Worm (Caenorhabditis elegans) whole organism, L1 larva: ENCODE data around the gene F10D7.4.

Source experiments
- isw-1 ChIP-seq: fragments of 200-800 bp; sonication (Bioruptor generic); IDR thresholded peaks from 2 replicates; pipeline ENCODE4 v1.3.6; 2022; ENCODE audit warnings: missing genetic modification characterization, missing compliant biosample characterization
- jun-1 ChIP-seq: fragments of 150-350 bp; optimal IDR thresholded peaks from 2 replicates; lab custom pipeline; 2014; ENCODE audit warnings: missing biosample characterization, missing genetic modification reagents, missing genetic modification characterization
- lin-35 ChIP-seq, 2 experiments: fragments of 150-350 bp; optimal IDR thresholded peaks; 2 replicates each; lab custom pipeline; 2014; ENCODE audit warnings: missing biosample characterization in 2 of 2, missing genetic modification characterization in 2 of 2, missing genetic modification reagents in 2 of 2
- lin-39 ChIP-seq: fragments of 150-350 bp; optimal IDR thresholded peaks from 2 replicates; lab custom pipeline; 2014; ENCODE audit warnings: missing biosample characterization, missing genetic modification reagents, missing genetic modification characterization
- nhr-11 ChIP-seq: fragments of 150-350 bp; optimal IDR thresholded peaks from 2 replicates; lab custom pipeline; 2014; ENCODE audit warnings: missing biosample characterization, missing genetic modification characterization
- nhr-12 ChIP-seq: sonication (generic microtip); optimal IDR thresholded peaks from 2 replicates; lab custom pipeline; 2017; ENCODE audit warnings: missing biosample characterization, missing genetic modification characterization
- nhr-20 ChIP-seq: sonication (generic microtip); optimal IDR thresholded peaks from 2 replicates; lab custom pipeline; 2016; ENCODE audit warnings: mild to moderate bottlenecking, missing genetic modification characterization, missing compliant biosample characterization
- rnt-1 ChIP-seq: sonication (generic microtip); optimal IDR thresholded peaks from 2 replicates; lab custom pipeline; 2016; ENCODE audit warnings: mild to moderate bottlenecking, missing genetic modification characterization, moderate library complexity, missing compliant biosample characterization
- tbx-2 ChIP-seq: sonication (generic microtip); optimal IDR thresholded peaks from 2 replicates; lab custom pipeline; 2016; ENCODE audit warnings: missing genetic modification characterization, missing compliant biosample characterization
- unc-130 ChIP-seq: fragments of 150-350 bp; optimal IDR thresholded peaks from 2 replicates; lab custom pipeline; 2017; ENCODE audit warnings: missing biosample characterization, missing genetic modification characterization, inconsistent platforms
- unc-62 ChIP-seq: fragments of 150-350 bp; optimal IDR thresholded peaks from 2 replicates; lab custom pipeline; 2014; ENCODE audit warnings: missing biosample characterization, missing genetic modification reagents, missing genetic modification characterization

DNA sequence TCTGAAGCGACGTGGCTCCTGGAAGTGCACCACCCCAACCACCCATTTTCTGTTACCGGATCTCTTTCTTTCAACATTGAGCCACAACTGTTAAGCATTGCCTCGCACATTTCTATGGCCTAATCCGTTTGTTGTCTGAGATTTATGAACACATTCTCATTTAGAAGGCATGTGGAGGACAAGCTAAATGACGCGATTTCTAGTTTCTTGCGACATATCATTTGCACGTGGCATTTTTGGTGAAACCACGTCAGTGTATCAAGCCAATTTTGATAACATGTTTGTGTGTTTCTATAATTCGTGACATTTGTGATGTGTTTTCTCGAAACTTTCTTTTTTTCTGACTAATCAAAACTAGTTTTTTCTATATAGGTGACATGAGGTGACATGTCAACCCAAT, 25.1 kb downstream of the F10D7.4 start:
- TF ChIP-seq lin-35 (GFP tag; optimal IDR thresholded peaks at IDR 0.05; lab: Kevin White, UChicago) (no peak), unc-62 (no peak), jun-1 (tag; lab: Kevin White, UChicago) (no peak), nhr-12 (tag; lab: Kevin White, UChicago) (no peak), tbx-2 (tag; lab: Kevin White, UChicago) (no peak), isw-1 (GFP tag; lab: Robert Waterston, UW) (no peak), rnt-1 (tag; lab: Kevin White, UChicago) (no peak), nhr-11 (tag; lab: Kevin White, UChicago) (no peak), nhr-20 (tag; lab: Kevin White, UChicago) (no peak), unc-130 (no peak), lin-39 (tag; lab: Kevin White, UChicago) (no peak)
